Worm (Caenorhabditis elegans) whole organism, L4 larva: ENCODE data around the gene ZC302.3.

Experiments used
- D1046.2 ChIP-seq: fragments of 200-800 bp; sonication (Bioruptor generic); IDR thresholded peaks from 2 replicates; pipeline ENCODE4 v1.3.6; 2022; ENCODE audit warnings: missing genetic modification characterization, missing compliant biosample characterization
- F10B5.3 ChIP-seq: sonication (generic microtip); optimal IDR thresholded peaks from 2 replicates; lab custom pipeline; 2016; ENCODE audit warnings: mild to moderate bottlenecking, missing genetic modification characterization, missing compliant biosample characterization
- R02D3.7 ChIP-seq: fragments of 150-350 bp; sonication (generic microtip); optimal IDR thresholded peaks from 3 replicates; lab custom pipeline; 2014; ENCODE audit warnings: missing biosample characterization, missing genetic modification characterization
- Y105C5A.15 ChIP-seq: fragments of 200-800 bp; sonication (Bioruptor generic); IDR thresholded peaks from 2 replicates; pipeline ENCODE4 v1.3.6; 2022; ENCODE audit warnings: missing genetic modification characterization, missing compliant biosample characterization
- Y75B8A.6 ChIP-seq: fragments of 200-800 bp; sonication (Bioruptor generic); IDR thresholded peaks from 2 replicates; pipeline ENCODE4 v1.3.6; 2022; ENCODE audit warnings: missing genetic modification reagents, missing genetic modification characterization, missing compliant biosample characterization
- aha-1 ChIP-seq: fragments of 150-350 bp; peaks from one replicate; lab custom pipeline; 2014; ENCODE audit warnings: missing biosample characterization, missing genetic modification characterization
- ceh-44 ChIP-seq: fragments of 200-800 bp; sonication (Bioruptor generic); IDR thresholded peaks from 2 replicates; pipeline ENCODE4 v1.3.6; 2022; ENCODE audit warnings: missing genetic modification reagents, missing genetic modification characterization, missing compliant biosample characterization
- ceh-62 ChIP-seq: sonication (generic microtip); optimal IDR thresholded peaks from 2 replicates; lab custom pipeline; 2017; ENCODE audit warnings: missing biosample characterization, missing genetic modification characterization
- ces-1 ChIP-seq: fragments of 150-350 bp; sonication (generic microtip); optimal IDR thresholded peaks from 4 replicates; lab custom pipeline; 2014; ENCODE audit warnings: missing biosample characterization, missing genetic modification reagents, missing genetic modification characterization
- cey-2 ChIP-seq: sonication (generic microtip); optimal IDR thresholded peaks from 3 replicates; lab custom pipeline; 2017; ENCODE audit warnings: missing genetic modification characterization, mild to moderate bottlenecking, missing compliant biosample characterization, antibody characterized with exemption, borderline replicate concordance; ENCODE audit not compliant: insufficient read depth
- ctbp-1 ChIP-seq: fragments of 200-800 bp; sonication (Bioruptor generic); IDR thresholded peaks from 2 replicates; pipeline ENCODE4 v1.3.6; 2022; ENCODE audit warnings: missing genetic modification reagents, missing genetic modification characterization, missing compliant biosample characterization
- daf-19 ChIP-seq: fragments of 200-800 bp; sonication (Bioruptor generic); conservative IDR thresholded peaks from 2 replicates; pipeline ENCODE4 v1.3.6; 2022; ENCODE audit warnings: missing genetic modification characterization, missing compliant biosample characterization
- daf-8 ChIP-seq: fragments of 200-800 bp; sonication (Bioruptor generic); IDR thresholded peaks from 2 replicates; pipeline ENCODE4 v1.3.6; 2022; ENCODE audit warnings: missing genetic modification characterization, missing compliant biosample characterization
- dmd-8 ChIP-seq: fragments of 200-800 bp; sonication (Bioruptor generic); IDR thresholded peaks from 2 replicates; pipeline ENCODE4 v1.3.6; 2022; ENCODE audit warnings: missing genetic modification characterization, missing compliant biosample characterization
- dmd-9 ChIP-seq: fragments of 200-800 bp; sonication (Bioruptor generic); IDR thresholded peaks from 2 replicates; pipeline ENCODE4 v1.3.6; 2022; ENCODE audit warnings: missing genetic modification reagents, missing genetic modification characterization, missing compliant biosample characterization
- duxl-1 ChIP-seq: sonication (generic microtip); optimal IDR thresholded peaks from 2 replicates; lab custom pipeline; 2016; ENCODE audit warnings: mild to moderate bottlenecking, missing genetic modification characterization, moderate library complexity, missing compliant biosample characterization; ENCODE audit not compliant: poor library complexity
- egl-27 ChIP-seq: sonication (generic microtip); optimal IDR thresholded peaks from 3 replicates; lab custom pipeline; 2017; ENCODE audit warnings: missing biosample characterization, missing genetic modification reagents, missing genetic modification characterization
- egl-43 ChIP-seq: fragments of 200-800 bp; sonication (Bioruptor generic); IDR thresholded peaks from 2 replicates; pipeline ENCODE4 v1.3.6; 2022; ENCODE audit warnings: missing genetic modification reagents, missing genetic modification characterization, missing compliant biosample characterization
- fkh-10 ChIP-seq: fragments of 150-350 bp; optimal IDR thresholded peaks from 2 replicates; lab custom pipeline; 2014; ENCODE audit warnings: missing biosample characterization, missing genetic modification reagents, missing genetic modification characterization
- hif-1 ChIP-seq, 2 experiments: sonication (generic microtip); optimal IDR thresholded peaks; 2 replicates each; lab custom pipeline; 2016 to 2017; ENCODE audit warnings: missing compliant biosample characterization in 2 of 2, missing genetic modification characterization in 2 of 2, missing genetic modification reagents in 2 of 2, missing genotype in 2 of 2, mild to moderate bottlenecking in 1 of 2
- hmg-1.1 ChIP-seq: fragments of 200-800 bp; sonication (Bioruptor generic); IDR thresholded peaks from 2 replicates; pipeline ENCODE4 v1.3.6; 2022; ENCODE audit warnings: missing genetic modification reagents, missing genetic modification characterization, missing compliant biosample characterization
- jun-1 ChIP-seq: fragments of 150-350 bp; optimal IDR thresholded peaks from 2 replicates; lab custom pipeline; 2014; ENCODE audit warnings: missing biosample characterization, missing genetic modification reagents, missing genetic modification characterization
- lin-1 ChIP-seq: fragments of 200-800 bp; sonication (Bioruptor generic); IDR thresholded peaks from 2 replicates; pipeline ENCODE4 v1.3.6; 2022; ENCODE audit warnings: missing genetic modification reagents, missing genetic modification characterization, missing compliant biosample characterization
- lin-13 ChIP-seq: fragments of 150-350 bp; optimal IDR thresholded peaks from 2 replicates; lab custom pipeline; 2014; ENCODE audit warnings: missing biosample characterization, missing genetic modification reagents, missing genetic modification characterization
- lin-39 ChIP-seq: fragments of 150-350 bp; optimal IDR thresholded peaks from 2 replicates; lab custom pipeline; 2014; ENCODE audit warnings: missing biosample characterization, missing genetic modification reagents, missing genetic modification characterization
- lsy-2 ChIP-seq, 2 experiments: fragments of 150-350 bp in 1 of 2; sonication (generic microtip) in 1 of 2; optimal IDR thresholded peaks; 2 replicates each; lab custom pipeline; 2014 to 2017; ENCODE audit warnings: missing biosample characterization in 2 of 2, missing genetic modification characterization in 2 of 2
- madf-5 ChIP-seq, 2 experiments: fragments of 200-800 bp; sonication (Bioruptor generic); IDR thresholded peaks; 2 replicates each; pipeline ENCODE4 v1.3.6; 2022; ENCODE audit warnings: missing compliant biosample characterization in 2 of 2, missing genetic modification characterization in 2 of 2
- madf-9 ChIP-seq: fragments of 200-800 bp; sonication (Bioruptor generic); conservative IDR thresholded peaks from 2 replicates; pipeline ENCODE4 v1.3.6; 2022; ENCODE audit warnings: missing genetic modification reagents, missing genetic modification characterization, missing compliant biosample characterization
- mdt-29 ChIP-seq: fragments of 200-800 bp; sonication (Bioruptor generic); IDR thresholded peaks from 2 replicates; pipeline ENCODE4 v1.3.6; 2022; ENCODE audit warnings: missing genetic modification reagents, missing genetic modification characterization, missing compliant biosample characterization
- mxl-3 ChIP-seq: fragments of 200-800 bp; sonication (Bioruptor generic); optimal IDR thresholded peaks from 2 replicates; lab custom pipeline; 2018; ENCODE audit warnings: mild to moderate bottlenecking, missing genetic modification characterization, missing compliant biosample characterization
- nhr-10 ChIP-seq: fragments of 150-350 bp; optimal IDR thresholded peaks from 2 replicates; lab custom pipeline; 2014; ENCODE audit warnings: missing biosample characterization, missing genetic modification characterization
- nhr-102 ChIP-seq: sonication (generic microtip); optimal IDR thresholded peaks from 2 replicates; lab custom pipeline; 2016; ENCODE audit warnings: mild to moderate bottlenecking, missing genetic modification characterization, moderate library complexity, missing compliant biosample characterization
- nhr-11 ChIP-seq: fragments of 150-350 bp; optimal IDR thresholded peaks from 2 replicates; lab custom pipeline; 2014; ENCODE audit warnings: missing biosample characterization, missing genetic modification characterization
- nhr-111 ChIP-seq: fragments of 200-800 bp; sonication (Bioruptor generic); optimal IDR thresholded peaks from 2 replicates; lab custom pipeline; 2018; ENCODE audit warnings: mild to moderate bottlenecking, missing genetic modification characterization, missing compliant biosample characterization
- nhr-25 ChIP-seq: sonication (generic microtip); optimal IDR thresholded peaks from 2 replicates; lab custom pipeline; 2017; ENCODE audit warnings: missing genetic modification characterization, mild to moderate bottlenecking, missing compliant biosample characterization, antibody characterized with exemption, moderate library complexity, borderline replicate concordance; ENCODE audit not compliant: insufficient read depth
- nhr-28 ChIP-seq: fragments of 150-350 bp; optimal IDR thresholded peaks from 2 replicates; lab custom pipeline; 2014; ENCODE audit warnings: missing biosample characterization, missing genetic modification characterization
- nhr-42 ChIP-seq: fragments of 200-800 bp; sonication (Bioruptor generic); IDR thresholded peaks from 2 replicates; pipeline ENCODE4 v1.3.6; 2022; ENCODE audit warnings: missing genetic modification characterization, missing compliant biosample characterization
- nhr-48 ChIP-seq: sonication (generic microtip); optimal IDR thresholded peaks from 2 replicates; lab custom pipeline; 2016; ENCODE audit warnings: mild to moderate bottlenecking, missing genetic modification characterization, missing compliant biosample characterization
- nhr-6 ChIP-seq: fragments of 150-350 bp; optimal IDR thresholded peaks from 2 replicates; lab custom pipeline; 2014; ENCODE audit warnings: missing biosample characterization, missing genetic modification characterization
- nhr-76 ChIP-seq: fragments of 150-350 bp; optimal IDR thresholded peaks from 2 replicates; lab custom pipeline; 2014; ENCODE audit warnings: missing biosample characterization, missing genetic modification characterization
- pha-4 ChIP-seq, 2 experiments: fragments of 150-350 bp in 1 of 2; fragments of 200-800 bp in 1 of 2; sonication (Bioruptor generic) in 1 of 2; IDR thresholded peaks in 1 of 2; optimal IDR thresholded peaks in 1 of 2; 2 replicates each; pipeline versions ENCODE4 v1.3.6 to Lab custom; 2014 to 2022; ENCODE audit warnings: missing genetic modification characterization in 2 of 2, missing genetic modification reagents in 2 of 2, missing biosample characterization in 1 of 2, missing compliant biosample characterization in 1 of 2
- php-3 ChIP-seq: fragments of 200-800 bp; sonication (Bioruptor generic); IDR thresholded peaks from 2 replicates; pipeline ENCODE4 v1.3.6; 2022; ENCODE audit warnings: missing genetic modification reagents, missing genetic modification characterization, missing compliant biosample characterization
- rbr-2 ChIP-seq: sonication (generic microtip); optimal IDR thresholded peaks from 2 replicates; lab custom pipeline; 2016; ENCODE audit warnings: missing genotype, missing genetic modification characterization, missing compliant biosample characterization
- skn-1 ChIP-seq: fragments of 150-350 bp; optimal IDR thresholded peaks from 2 replicates; lab custom pipeline; 2014; ENCODE audit warnings: missing biosample characterization, missing genetic modification characterization
- spr-3 ChIP-seq: fragments of 200-800 bp; sonication (Bioruptor generic); optimal IDR thresholded peaks from 2 replicates; lab custom pipeline; 2018; ENCODE audit warnings: mild to moderate bottlenecking, missing genetic modification characterization, missing compliant biosample characterization
- tag-97 ChIP-seq: fragments of 200-800 bp; sonication (Bioruptor generic); IDR thresholded peaks from 2 replicates; pipeline ENCODE4 v1.3.6; 2022; ENCODE audit warnings: missing genetic modification characterization, missing compliant biosample characterization
- tra-1 ChIP-seq: fragments of 200-800 bp; sonication (Bioruptor generic); IDR thresholded peaks from 2 replicates; pipeline ENCODE4 v1.3.6; 2022; ENCODE audit warnings: missing genetic modification reagents, missing genetic modification characterization, missing compliant biosample characterization
- unc-39 ChIP-seq: sonication (generic microtip); optimal IDR thresholded peaks from 2 replicates; lab custom pipeline; 2017; ENCODE audit warnings: missing biosample characterization, missing genetic modification characterization
- zfp-3 ChIP-seq: fragments of 200-800 bp; sonication (Bioruptor generic); conservative IDR thresholded peaks from 2 replicates; pipeline ENCODE4 v1.3.6; 2022; ENCODE audit warnings: missing genetic modification reagents, missing genetic modification characterization, missing compliant biosample characterization
- zip-11 ChIP-seq: fragments of 200-800 bp; sonication (Bioruptor generic); IDR thresholded peaks from 2 replicates; pipeline ENCODE4 v1.3.6; 2022; ENCODE audit warnings: missing genetic modification characterization, missing compliant biosample characterization
- ztf-7 ChIP-seq: fragments of 150-350 bp; optimal IDR thresholded peaks from 2 replicates; lab custom pipeline; 2014; ENCODE audit warnings: missing biosample characterization, missing genetic modification characterization

The ZC302.3 gene

ce11 chrV:10729456-10729904, 11.8 kb downstream of the ZC302.3 start:
- TF ChIP-seq mxl-3 (GFP tag; lab: Kevin White, UChicago) (peak; percentile 75), ceh-44 (no peak), D1046.2 (GFP tag; lab: Robert Waterston, UW) (no peak), dmd-9 (no peak), fkh-10 (GFP tag; lab: Kevin White, UChicago) (no peak), aha-1 (tag; lab: Kevin White, UChicago) (no peak), nhr-102 (tag; lab: Kevin White, UChicago) (peak; percentile 39), unc-39 (tag; lab: Kevin White, UChicago) (no peak), tag-97 (no peak), lin-13 (peak; percentile 27), ctbp-1 (GFP tag; lab: Robert Waterston, UW) (no peak), nhr-111 (GFP tag; lab: Kevin White, UChicago) (no peak), cey-2 (tag; lab: Kevin White, UChicago) (peak; percentile 46), lin-1 (GFP tag; lab: Robert Waterston, UW) (0 out of 2 replicates have a peak, but pooled peaks have one; percentile 40), nhr-42 (GFP tag; lab: Robert Waterston, UW) (no peak), egl-27 (tag; lab: Kevin White, UChicago) (no peak), daf-8 (GFP tag; lab: Robert Waterston, UW) (no peak), Y105C5A.15 (GFP tag; lab: Robert Waterston, UW) (no peak), madf-9 (GFP tag; lab: Robert Waterston, UW) (no peak), duxl-1 (tag; lab: Kevin White, UChicago) (no peak), skn-1 (tag; lab: Kevin White, UChicago) (no peak), lin-39 (tag; lab: Kevin White, UChicago) (no peak), nhr-28 (tag; lab: Kevin White, UChicago) (peak; percentile 99), mdt-29 (GFP tag; lab: Robert Waterston, UW) (no peak), jun-1 (no peak), php-3 (0 out of 2 replicates have a peak, but pooled peaks have one; percentile 6), nhr-48 (tag; lab: Kevin White, UChicago) (peak; percentile 91), F10B5.3 (tag; lab: Kevin White, UChicago) (no peak), nhr-10 (tag; lab: Kevin White, UChicago) (peak; percentile 53), zfp-3 (GFP tag; lab: Robert Waterston, UW) (no peak), Y75B8A.6 (no peak), nhr-76 (tag; lab: Kevin White, UChicago) (no peak), ceh-62 (tag; lab: Kevin White, UChicago) (no peak), dmd-8 (GFP tag; lab: Robert Waterston, UW) (no peak), madf-5 (GFP tag; IDR thresholded peaks at IDR 0.05; lab: Robert Waterston, UW) (no peak), hif-1 (tag; optimal IDR thresholded peaks at IDR 0.05; lab: Kevin White, UChicago) (peak in 1 of 2 experiments; percentile 10), lsy-2 (tag; optimal IDR thresholded peaks at IDR 0.05; lab: Kevin White, UChicago) (peak in 1 of 2 experiments; percentile 47), rbr-2 (tag; lab: Kevin White, UChicago) (no peak), daf-19 (GFP tag; lab: Robert Waterston, UW) (no peak), egl-43 (GFP tag; lab: Robert Waterston, UW) (no peak), nhr-11 (tag; lab: Kevin White, UChicago) (no peak), nhr-25 (tag; lab: Kevin White, UChicago) (no peak), ces-1 (no peak), tra-1 (GFP tag; lab: Robert Waterston, UW) (no peak), spr-3 (GFP tag; lab: Kevin White, UChicago) (no peak), nhr-6 (no peak), zip-11 (GFP tag; lab: Robert Waterston, UW) (no peak), R02D3.7 (tag; lab: Kevin White, UChicago) (no peak), ztf-7 (no peak), hmg-1.1 (GFP tag; lab: Robert Waterston, UW) (0 out of 2 replicates have a peak, but pooled peaks have one; percentile 21), pha-4 (GFP tag; IDR thresholded peaks at IDR 0.05; lab: Robert Waterston, UW) (0 out of 2 replicates have a peak, but pooled peaks have one; percentile 11), pha-4 (tag; optimal IDR thresholded peaks at IDR 0.05; lab: Kevin White, UChicago) (no peak)
